Fruit fly (Drosophila melanogaster): ENCODE data around the gene Tbcc.
A peak's percentile ranks its signal among the peaks of the same experiment; 100 is the strongest.

Gene Tbcc

DNA sequence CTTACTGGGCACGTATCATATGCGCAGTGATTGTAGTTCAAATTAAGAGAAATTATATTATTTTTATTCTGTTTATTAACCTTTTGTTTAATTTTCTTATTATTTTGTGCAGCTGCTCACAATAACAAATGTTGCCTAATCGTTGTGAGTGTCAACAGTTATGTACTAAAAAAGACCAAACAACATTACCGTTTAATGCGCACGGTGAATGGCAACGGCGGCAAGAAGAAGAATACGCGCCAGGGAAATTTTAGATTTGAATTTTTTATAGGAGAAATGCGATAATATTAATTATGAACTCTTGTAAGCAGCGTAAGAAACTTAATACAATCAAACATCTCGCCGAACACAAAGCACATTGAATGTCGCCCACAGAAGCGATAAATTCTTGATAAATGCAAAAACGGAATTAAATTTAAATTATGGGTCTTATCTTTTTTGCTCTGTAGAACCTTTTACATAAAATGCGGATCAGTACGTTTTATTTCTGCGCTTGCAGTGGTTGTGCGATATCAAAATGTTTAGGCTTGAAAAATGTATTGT is at the start of gene Tbcc, which contains the start of gene lectin-24Db:
TSS of gene Tbcc (minus strand) at position 163 of the 543 bp plus-strand sequence.
TSS of gene lectin-24Db (plus strand) at position 493 of the 543 bp plus-strand sequence.
- no peak for TF ChIP-seq CG17801 (GFP tag; optimal IDR thresholded peaks at IDR 0.05; ENCODE audit: partially characterized antibody)

DNA sequence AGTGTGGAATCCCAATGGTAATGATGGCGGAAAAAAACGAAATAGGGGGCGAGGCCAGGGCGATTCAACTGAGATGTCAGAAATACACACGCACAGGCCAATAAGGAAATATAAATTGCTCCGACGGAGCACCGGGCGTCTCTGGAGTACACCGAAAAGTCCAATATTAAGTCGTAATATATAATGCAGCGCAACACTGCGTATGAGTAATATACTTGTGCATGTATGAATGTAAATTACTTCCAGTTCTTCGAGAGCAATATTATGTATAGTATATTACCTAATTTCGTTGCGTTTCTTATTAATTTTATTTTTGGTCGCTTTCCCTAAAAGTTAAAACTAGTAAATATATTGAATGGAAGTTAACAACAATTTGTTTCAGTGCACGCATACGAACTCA is 43.0 kb upstream of the Tbcc start:
- TF ChIP-seq CG17801 (GFP tag; optimal IDR thresholded peaks at IDR 0.05; ENCODE audit: partially characterized antibody): no peak

DNA sequence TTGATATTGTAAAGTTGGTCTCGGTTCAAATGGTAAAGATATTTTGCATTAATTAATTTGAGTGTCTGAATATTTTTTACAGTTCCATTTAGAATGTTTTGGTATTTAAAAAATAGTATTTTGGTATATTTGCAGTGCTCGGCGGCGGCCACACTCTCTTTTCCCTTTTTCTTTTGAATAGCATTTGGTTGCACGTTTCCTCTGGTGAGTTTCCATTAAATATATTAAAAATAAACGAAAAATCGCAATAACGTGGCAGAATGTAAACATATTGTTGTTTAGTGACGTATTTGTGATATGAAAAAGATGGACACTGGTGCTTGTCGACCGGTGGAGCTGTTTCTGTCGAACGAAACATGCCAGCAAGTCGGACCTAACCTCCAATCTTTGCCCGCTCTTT is 40.0 kb upstream of the Tbcc start, which contains the start of gene RpL40:
TSS of gene RpL40 (plus strand) at position 154 of the 400 bp plus-strand sequence.
- TF ChIP-seq CG17801 (GFP tag; optimal IDR thresholded peaks at IDR 0.05; ENCODE audit: partially characterized antibody): peak; percentile 40

dm6 chr2L:4226792-4227191 is 39.2 kb upstream of the Tbcc start, which contains the start of gene CG3702:
Gene CG3702 (minus strand): TSS chr2L:4227097.
- TF ChIP-seq CG17801 (GFP tag; optimal IDR thresholded peaks at IDR 0.05; ENCODE audit: partially characterized antibody): no peak

DNA sequence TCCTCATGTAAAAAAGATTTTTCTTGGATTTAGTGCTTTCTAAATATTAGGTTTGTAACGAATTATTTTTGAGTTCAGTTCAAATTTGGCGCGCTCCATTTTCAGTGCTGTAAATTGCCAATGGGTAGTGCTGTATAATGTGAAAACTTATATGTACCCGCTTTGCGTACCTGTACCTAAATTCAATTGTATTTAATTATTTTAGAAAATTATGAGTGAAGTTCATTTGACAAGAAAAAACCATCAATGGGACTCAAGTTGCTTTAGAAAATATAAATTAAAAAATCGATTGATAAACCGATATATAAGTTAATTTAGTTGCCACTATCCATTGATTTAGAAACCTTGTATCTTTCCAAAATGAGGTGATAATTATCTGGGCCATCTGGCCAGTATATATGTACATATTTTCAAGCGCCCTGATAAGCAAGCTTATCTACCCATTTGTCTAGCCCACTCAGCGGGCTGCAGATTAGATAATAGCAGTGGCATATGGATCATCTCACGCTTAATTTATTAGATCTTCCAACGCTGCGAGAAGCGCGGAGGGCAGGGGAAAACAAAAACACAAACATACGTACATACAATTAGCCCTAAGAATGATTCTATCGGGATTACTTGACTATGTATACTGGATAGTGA is 36.7 kb upstream of the Tbcc start:
- TF ChIP-seq CG17801 (GFP tag; optimal IDR thresholded peaks at IDR 0.05; ENCODE audit: partially characterized antibody): no peak

dm6 chr2L:4222921-4223279 is 35.3 kb upstream of the Tbcc start:
- no peak for TF ChIP-seq CG17801 (GFP tag; optimal IDR thresholded peaks at IDR 0.05; ENCODE audit: partially characterized antibody)

- no peak for TF ChIP-seq CG17801 (GFP tag; optimal IDR thresholded peaks at IDR 0.05; ENCODE audit: partially characterized antibody)
Measured at dm6 chr2L:4222002-4222920, 34.7 kb upstream of the Tbcc start.

DNA sequence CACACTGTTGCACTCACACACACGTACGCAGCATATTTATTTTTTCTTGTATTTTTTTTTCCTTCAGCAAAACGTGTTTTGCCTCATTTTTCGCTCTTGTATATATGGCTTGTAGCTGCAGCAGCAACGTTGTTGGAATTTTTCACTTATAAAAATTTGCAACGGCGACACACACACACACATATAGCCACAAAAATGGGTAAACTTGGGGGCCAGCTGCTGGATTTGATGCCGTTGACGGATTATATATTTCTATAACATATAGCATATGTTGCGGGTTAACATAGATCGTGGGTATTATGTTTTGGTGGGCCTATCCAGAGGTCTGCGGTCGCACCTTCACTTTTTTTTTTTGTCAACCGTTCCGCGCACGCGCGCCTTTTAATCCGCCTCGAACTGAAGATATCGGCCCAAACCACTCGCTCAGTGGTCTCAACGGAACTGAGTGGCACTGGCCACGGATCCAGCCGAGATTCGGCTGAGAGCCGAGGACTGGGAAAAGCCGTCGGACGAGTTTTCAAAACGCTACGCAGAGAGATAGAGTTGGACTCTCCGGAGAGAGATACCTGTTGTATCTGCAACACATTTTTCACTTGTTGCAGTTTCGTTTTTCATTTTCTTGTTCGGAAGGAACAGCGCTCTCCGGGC is 33.9 kb upstream of the Tbcc start, which contains the start of gene ft:
TSS of gene ft (minus strand) at position 443 of the 648 bp plus-strand sequence.
- TF ChIP-seq CG17801 (GFP tag; optimal IDR thresholded peaks at IDR 0.05; ENCODE audit: partially characterized antibody): no peak

- TF ChIP-seq CG17801 (GFP tag; optimal IDR thresholded peaks at IDR 0.05; ENCODE audit: partially characterized antibody): no peak
Measured at dm6 chr2L:4218820-4219219, 31.2 kb upstream of the Tbcc start.

DNA sequence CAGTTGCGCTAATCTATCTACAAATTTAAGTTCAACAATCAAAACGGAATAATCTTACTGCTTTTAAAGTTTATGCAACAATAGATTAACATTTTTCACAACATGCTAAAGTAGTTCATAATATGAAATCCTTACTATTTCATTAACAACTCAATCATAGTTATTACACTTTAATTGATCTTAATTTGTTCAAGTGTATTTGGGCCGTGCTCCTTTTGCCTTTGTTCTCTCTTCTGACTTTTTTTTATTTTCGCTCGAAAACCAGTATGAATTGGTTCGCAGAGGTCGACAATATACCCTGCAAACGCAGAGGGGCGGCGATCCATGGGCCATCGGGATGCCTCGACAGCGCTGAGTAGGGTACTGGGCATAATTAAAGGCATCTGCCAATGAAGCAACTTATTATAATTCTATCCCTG is 23.8 kb upstream of the Tbcc start:
- no peak for TF ChIP-seq CG17801 (GFP tag; optimal IDR thresholded peaks at IDR 0.05; ENCODE audit: partially characterized antibody)

DNA sequence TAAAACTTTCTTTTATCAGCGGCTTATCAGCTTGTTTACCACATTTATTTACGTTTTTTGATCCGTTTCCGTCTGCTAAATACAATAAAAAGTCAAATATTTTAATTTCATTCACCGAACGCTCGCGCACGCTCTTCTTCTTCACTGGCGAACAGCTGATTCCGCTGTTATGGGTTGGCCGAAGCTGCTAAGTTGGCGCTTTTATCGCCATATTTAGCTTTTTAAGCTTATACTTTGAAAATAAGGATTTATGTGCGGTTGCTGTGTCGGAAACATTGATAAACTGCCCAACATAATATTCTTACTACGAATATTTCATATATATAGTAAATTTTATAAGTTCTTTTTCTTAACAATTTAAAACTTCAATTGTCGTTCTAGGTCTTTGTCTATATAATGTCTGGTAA is 10.3 kb upstream of the Tbcc start, which contains the start of gene Naprt:
TSS of gene Naprt (minus strand) at position 159 of the 407 bp plus-strand sequence.
- no peak for TF ChIP-seq CG17801 (GFP tag; optimal IDR thresholded peaks at IDR 0.05; ENCODE audit: partially characterized antibody)

dm6 chr2L:4197143-4197912 is 9.7 kb upstream of the Tbcc start:
- TF ChIP-seq CG17801 (GFP tag; optimal IDR thresholded peaks at IDR 0.05; ENCODE audit: partially characterized antibody): peak; percentile 17

DNA sequence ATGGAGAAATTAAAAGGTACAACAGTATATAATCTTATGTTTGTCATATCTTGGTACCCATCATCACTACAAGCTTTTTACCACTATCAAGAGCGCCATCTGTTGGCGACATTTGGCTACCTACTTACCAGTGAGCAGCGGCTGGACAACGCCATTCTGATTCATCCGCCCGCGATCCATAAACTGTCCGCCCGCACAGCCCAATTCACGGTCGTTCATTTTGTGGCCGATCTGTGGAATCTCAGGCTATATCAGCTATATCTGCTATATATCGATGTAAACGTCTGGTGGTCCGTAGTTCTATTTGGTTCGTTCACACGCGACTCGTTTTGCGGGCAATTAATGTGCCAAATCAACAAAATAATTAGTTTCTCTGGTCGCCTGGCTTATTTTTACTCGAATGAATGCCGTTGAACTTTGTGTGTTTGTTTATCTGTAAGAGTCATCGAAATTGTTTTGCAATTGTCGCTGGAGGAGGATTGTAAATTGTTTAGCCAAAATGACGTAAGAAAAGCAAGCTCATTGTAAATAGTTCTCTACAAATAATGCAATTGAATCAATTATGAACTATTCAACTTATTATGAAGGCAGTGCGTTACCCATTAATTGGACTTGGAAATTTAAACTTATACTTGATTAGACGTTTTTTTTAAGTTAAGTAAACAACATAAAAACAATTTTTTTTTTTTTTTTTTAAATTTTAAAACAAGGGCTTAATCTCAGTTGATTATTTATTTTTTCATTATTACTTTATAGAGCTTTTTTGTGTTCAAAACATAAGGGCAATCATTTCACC is 9.0 kb upstream of the Tbcc start:
- no peak for TF ChIP-seq CG17801 (GFP tag; optimal IDR thresholded peaks at IDR 0.05; ENCODE audit: partially characterized antibody)

Data from ovary, adult (tissue).